Fruit fly (Drosophila melanogaster): Measurements from ENCODE around the gene CG9626.

Gene CG9626

dm6 chr3R:8300928-8301752 lies at the start of gene CG9626, which contains the start of gene mRpL1:
CG9626 (minus strand) TSS chr3R:8300978.
mRpL1 (plus strand) TSS chr3R:8301440.
- TF ChIP-seq usp (GFP tag; optimal IDR thresholded peaks at IDR 0.05) (no peak), psq (optimal IDR thresholded peaks at IDR 0.05) (no peak), pan (optimal IDR thresholded peaks at IDR 0.05) (no peak), CG8478 (optimal IDR thresholded peaks at IDR 0.05) (no peak), EcR (GFP tag; optimal IDR thresholded peaks at IDR 0.05) (no peak), Dll (optimal IDR thresholded peaks at IDR 0.05) (no peak)

dm6 chr3R:8349449-8350115 lies 48.8 kb upstream of the CG9626 start, which contains the start of gene Atg13:
Atg13 (plus strand) TSS chr3R:8349815.
- no peak for TF ChIP-seq pan (optimal IDR thresholded peaks at IDR 0.05)
- TF ChIP-seq psq (optimal IDR thresholded peaks at IDR 0.05): no peak
- no peak for TF ChIP-seq CG8478 (optimal IDR thresholded peaks at IDR 0.05)
- TF ChIP-seq usp (GFP tag; optimal IDR thresholded peaks at IDR 0.05): no peak
- no peak for TF ChIP-seq EcR (GFP tag; optimal IDR thresholded peaks at IDR 0.05)

- TF ChIP-seq CG8478 (optimal IDR thresholded peaks at IDR 0.05) (no peak), usp (GFP tag; optimal IDR thresholded peaks at IDR 0.05) (no peak), Dll (optimal IDR thresholded peaks at IDR 0.05) (no peak), psq (optimal IDR thresholded peaks at IDR 0.05) (no peak)
Measured at dm6 chr3R:8349106-8349448, 48.3 kb upstream of the CG9626 start.

dm6 chr3R:8347835-8348234 lies 47.1 kb upstream of the CG9626 start:
- TF ChIP-seq psq (optimal IDR thresholded peaks at IDR 0.05): no peak
- no peak for TF ChIP-seq pan (optimal IDR thresholded peaks at IDR 0.05)
- no peak for TF ChIP-seq usp (GFP tag; optimal IDR thresholded peaks at IDR 0.05)
- no peak for TF ChIP-seq Dll (optimal IDR thresholded peaks at IDR 0.05)
- no peak for TF ChIP-seq CG8478 (optimal IDR thresholded peaks at IDR 0.05)
- no peak for TF ChIP-seq EcR (GFP tag; optimal IDR thresholded peaks at IDR 0.05)

dm6 chr3R:8347279-8347678 lies 46.5 kb upstream of the CG9626 start, which contains the start of gene CG7352:
CG7352 (plus strand) TSS chr3R:8347579.
- TF ChIP-seq psq (optimal IDR thresholded peaks at IDR 0.05): no peak
- TF ChIP-seq Dll (optimal IDR thresholded peaks at IDR 0.05): no peak
- no peak for TF ChIP-seq CG8478 (optimal IDR thresholded peaks at IDR 0.05)
- TF ChIP-seq usp (GFP tag; optimal IDR thresholded peaks at IDR 0.05): no peak
- no peak for TF ChIP-seq pan (optimal IDR thresholded peaks at IDR 0.05)
- no peak for TF ChIP-seq EcR (GFP tag; optimal IDR thresholded peaks at IDR 0.05)

dm6 chr3R:8344174-8344573 lies 43.4 kb upstream of the CG9626 start, which contains the start of gene DppIII:
DppIII (plus strand) TSS chr3R:8344400.
- TF ChIP-seq EcR (GFP tag; optimal IDR thresholded peaks at IDR 0.05): no peak
- TF ChIP-seq usp (GFP tag; optimal IDR thresholded peaks at IDR 0.05): no peak
- no peak for TF ChIP-seq CG8478 (optimal IDR thresholded peaks at IDR 0.05)
- TF ChIP-seq psq (optimal IDR thresholded peaks at IDR 0.05): no peak
- TF ChIP-seq pan (optimal IDR thresholded peaks at IDR 0.05): no peak
- TF ChIP-seq Dll (optimal IDR thresholded peaks at IDR 0.05): no peak

DNA sequence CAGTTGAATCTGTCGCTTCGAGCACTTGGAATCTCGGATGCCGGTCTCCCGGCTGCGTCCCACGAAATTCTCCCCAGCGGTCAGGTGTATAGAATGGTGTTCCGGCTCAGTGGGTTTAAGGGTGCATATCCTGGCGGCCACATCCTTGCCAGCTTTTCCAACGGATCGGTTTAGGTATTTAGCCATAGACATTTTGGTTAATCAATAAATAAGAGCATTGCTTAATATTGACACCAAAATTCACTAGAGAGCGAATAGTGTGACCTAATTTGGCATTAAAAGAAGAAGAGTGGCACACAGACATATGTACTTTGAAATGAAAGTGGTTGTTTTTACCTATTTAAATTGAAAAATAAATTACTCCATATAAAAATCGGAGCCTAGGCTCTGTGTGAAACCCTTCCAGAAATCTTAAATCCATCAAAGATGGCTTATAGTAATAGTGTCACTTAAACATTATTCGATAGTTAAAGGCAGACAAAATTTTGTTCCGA lies 42.5 kb upstream of the CG9626 start, which contains the start of the genes PNKP and COX7AL:
PNKP (minus strand) TSS at position 266 of the 494 bp plus-strand sequence.
COX7AL (plus strand) TSS at position 419 of the 494 bp plus-strand sequence.
- TF ChIP-seq Dll (optimal IDR thresholded peaks at IDR 0.05) (no peak), usp (GFP tag; optimal IDR thresholded peaks at IDR 0.05) (no peak), CG8478 (optimal IDR thresholded peaks at IDR 0.05) (no peak), EcR (GFP tag; optimal IDR thresholded peaks at IDR 0.05) (no peak), pan (optimal IDR thresholded peaks at IDR 0.05) (no peak), psq (optimal IDR thresholded peaks at IDR 0.05) (no peak)

DNA sequence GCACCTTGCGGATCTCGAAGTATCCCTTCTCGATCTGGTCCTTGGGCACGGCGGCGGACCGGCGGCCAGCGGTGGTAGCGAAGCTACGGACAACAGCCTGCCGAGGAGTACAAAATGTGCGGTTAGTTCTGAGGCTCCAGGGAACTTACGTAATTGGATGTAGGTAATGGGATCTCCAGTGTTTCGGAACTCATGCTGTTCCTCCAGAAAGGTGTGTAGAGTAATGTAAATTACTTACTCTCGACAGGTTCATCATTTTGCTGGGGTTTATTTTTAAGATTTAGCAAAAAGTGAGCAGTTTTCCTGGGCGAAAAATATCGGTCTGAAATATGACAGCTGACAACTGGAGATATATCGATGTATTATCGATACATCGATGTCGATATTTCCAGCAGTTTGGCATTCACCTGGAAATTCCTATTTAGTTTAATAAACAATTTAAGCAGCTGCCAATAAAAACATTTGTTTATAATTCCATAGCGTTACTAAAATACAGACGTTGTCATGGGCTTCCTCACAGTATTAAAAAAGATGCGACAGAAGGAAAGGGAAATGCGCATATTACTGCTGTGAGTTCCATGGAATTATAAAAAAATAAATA lies 40.0 kb upstream of the CG9626 start, which contains the start of the genes COX7A and Arl2:
COX7A (minus strand) TSS at position 369 of the 601 bp plus-strand sequence.
Arl2 (plus strand) TSS at position 426 of the 601 bp plus-strand sequence.
- TF ChIP-seq usp (GFP tag; optimal IDR thresholded peaks at IDR 0.05): no peak

DNA sequence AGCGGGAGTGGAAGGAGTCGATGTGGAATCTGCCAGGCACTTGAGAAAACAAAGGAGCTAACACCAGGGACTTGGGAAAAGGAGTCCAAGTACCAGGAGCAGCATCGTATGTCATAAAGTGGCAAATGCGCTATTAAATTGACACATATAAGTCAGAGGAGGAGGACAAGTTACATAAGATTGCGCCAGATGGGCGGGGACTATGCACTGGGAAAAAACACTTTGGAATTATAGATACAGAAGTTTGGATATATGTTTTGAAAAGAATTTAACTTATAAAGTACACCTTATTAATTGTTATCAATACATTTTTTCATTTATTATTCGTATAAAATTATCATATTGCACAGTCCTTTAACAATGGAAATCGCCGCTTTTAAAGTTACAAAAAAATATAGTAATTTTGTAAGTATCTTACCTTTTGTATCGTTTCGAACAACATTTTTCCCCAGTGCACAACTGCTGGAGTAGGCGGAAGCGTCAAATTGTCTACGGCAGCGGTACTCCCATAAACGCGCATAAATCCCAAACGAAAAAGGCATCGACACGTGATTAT lies 35.3 kb upstream of the CG9626 start:
- no peak for TF ChIP-seq pan (optimal IDR thresholded peaks at IDR 0.05)
- no peak for TF ChIP-seq Dll (optimal IDR thresholded peaks at IDR 0.05)
- no peak for TF ChIP-seq usp (GFP tag; optimal IDR thresholded peaks at IDR 0.05)
- no peak for TF ChIP-seq CG8478 (optimal IDR thresholded peaks at IDR 0.05)
- TF ChIP-seq EcR (GFP tag; optimal IDR thresholded peaks at IDR 0.05): no peak
- no peak for TF ChIP-seq psq (optimal IDR thresholded peaks at IDR 0.05)

DNA sequence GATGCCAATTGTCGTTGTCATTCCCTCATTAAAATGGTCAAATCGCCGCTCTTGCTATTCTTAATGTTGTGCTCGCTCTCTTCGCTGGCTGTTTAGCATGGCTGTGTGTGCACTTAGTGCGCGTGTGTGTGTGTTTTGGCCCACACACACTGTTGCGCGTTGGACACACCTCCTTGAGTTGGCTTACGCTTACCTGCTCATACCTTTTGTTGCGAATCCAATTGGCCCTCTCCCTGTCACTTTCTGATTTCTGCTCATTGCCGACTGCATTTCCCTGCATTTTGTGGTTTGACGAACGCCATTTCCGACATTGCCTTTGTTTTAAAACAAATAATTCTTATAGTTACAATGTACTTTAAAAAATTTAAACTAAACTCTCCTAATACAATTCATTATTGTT lies 34.2 kb upstream of the CG9626 start:
- TF ChIP-seq Dll (optimal IDR thresholded peaks at IDR 0.05) (no peak), usp (GFP tag; optimal IDR thresholded peaks at IDR 0.05) (no peak), pan (optimal IDR thresholded peaks at IDR 0.05) (no peak), psq (optimal IDR thresholded peaks at IDR 0.05) (no peak), CG8478 (optimal IDR thresholded peaks at IDR 0.05) (no peak), EcR (GFP tag; optimal IDR thresholded peaks at IDR 0.05) (no peak)

DNA sequence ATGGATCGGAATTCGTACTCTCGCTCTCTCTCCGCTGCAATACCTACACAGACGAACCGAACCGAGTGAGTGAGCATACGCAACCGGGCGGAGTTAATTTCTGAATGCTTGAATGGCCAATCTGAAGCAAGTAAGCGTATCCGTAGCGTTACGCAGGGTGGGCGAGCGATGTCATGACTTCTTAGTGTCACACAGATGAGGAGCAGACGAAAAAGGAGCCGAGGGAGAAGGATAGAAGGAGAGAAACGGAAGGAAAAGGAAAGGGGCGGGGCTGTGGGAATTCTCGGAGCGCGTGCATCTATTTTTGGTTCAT lies 33.6 kb upstream of the CG9626 start:
- TF ChIP-seq psq (optimal IDR thresholded peaks at IDR 0.05) (no peak), CG8478 (optimal IDR thresholded peaks at IDR 0.05) (no peak), usp (GFP tag; optimal IDR thresholded peaks at IDR 0.05) (no peak), Dll (optimal IDR thresholded peaks at IDR 0.05) (no peak), pan (optimal IDR thresholded peaks at IDR 0.05) (no peak), EcR (GFP tag; optimal IDR thresholded peaks at IDR 0.05) (no peak)

All from whole organism.